Fruit fly (Drosophila melanogaster): ENCODE data around the gene Cyp313a4.

Cyp313a4 gene

dm6 chr3R:12630369-12630768 is 50.8 kb downstream of the Cyp313a4 start, which contains the start of gene Not10:
TSS of gene Not10 (plus strand) at chr3R:12630647.
- TF ChIP-seq CG34367 (tag; optimal IDR thresholded peaks at IDR 0.05), result no peak
- peak; percentile 32 for TF ChIP-seq CG8159 (tag; optimal IDR thresholded peaks at IDR 0.05)
- TF ChIP-seq Ets98B (GFP tag; IDR thresholded peaks at IDR 0.05), result peak; percentile 11; the same call in 1 of the 2 replicates
